Fruit fly (Drosophila melanogaster): ENCODE data around the gene CG4332.

The CG4332 gene

DNA sequence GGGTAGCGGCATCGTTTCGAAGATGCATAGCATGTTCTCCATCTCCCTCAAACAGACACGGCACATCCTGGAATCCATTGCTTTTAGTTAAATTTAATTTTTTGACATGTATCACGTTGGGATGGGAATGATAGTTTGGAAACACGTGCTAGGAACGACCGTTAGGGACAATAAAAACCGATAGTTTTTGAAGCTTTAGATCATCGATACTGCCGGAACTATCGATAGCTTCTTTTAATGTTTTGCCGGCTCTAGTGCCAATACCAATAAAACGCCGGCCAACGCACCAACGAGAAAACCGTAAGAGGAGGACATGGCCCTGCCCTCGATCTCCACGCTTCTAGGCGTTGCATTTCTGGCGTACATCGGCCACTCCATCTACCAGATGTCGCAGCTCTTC, at the start of gene CG4332, which contains the start of gene CG4318:
TSS of gene CG4332 (plus strand) at position 256 of the 400 bp plus-strand sequence.
TSS of gene CG4318 (minus strand) at position 142 of the 400 bp plus-strand sequence.
- TF ChIP-seq CTCF (optimal IDR thresholded peaks at IDR 0.05) (no peak), CG8478 (optimal IDR thresholded peaks at IDR 0.05) (no peak)

DNA sequence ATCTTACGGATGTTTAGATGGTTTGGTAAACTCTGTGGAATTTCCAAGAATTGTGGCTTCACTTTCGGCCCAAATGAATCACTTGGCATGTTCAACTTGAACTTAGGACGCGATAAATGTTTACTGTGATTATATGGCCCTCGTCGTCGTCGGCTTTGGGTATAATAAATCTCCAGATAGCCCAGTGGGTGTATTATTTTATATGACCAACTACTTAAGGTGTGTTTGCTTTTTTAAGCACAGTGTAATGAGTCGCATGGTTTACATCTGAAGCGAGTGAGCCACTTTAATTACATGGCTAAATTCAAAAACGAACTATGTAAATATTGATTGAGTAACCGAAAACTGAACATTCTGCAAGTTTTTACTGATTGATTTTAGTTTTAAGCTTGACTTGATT, 49.6 kb upstream of the CG4332 start:
- no peak for TF ChIP-seq CTCF (optimal IDR thresholded peaks at IDR 0.05)
- no peak for TF ChIP-seq CG8478 (optimal IDR thresholded peaks at IDR 0.05)

DNA sequence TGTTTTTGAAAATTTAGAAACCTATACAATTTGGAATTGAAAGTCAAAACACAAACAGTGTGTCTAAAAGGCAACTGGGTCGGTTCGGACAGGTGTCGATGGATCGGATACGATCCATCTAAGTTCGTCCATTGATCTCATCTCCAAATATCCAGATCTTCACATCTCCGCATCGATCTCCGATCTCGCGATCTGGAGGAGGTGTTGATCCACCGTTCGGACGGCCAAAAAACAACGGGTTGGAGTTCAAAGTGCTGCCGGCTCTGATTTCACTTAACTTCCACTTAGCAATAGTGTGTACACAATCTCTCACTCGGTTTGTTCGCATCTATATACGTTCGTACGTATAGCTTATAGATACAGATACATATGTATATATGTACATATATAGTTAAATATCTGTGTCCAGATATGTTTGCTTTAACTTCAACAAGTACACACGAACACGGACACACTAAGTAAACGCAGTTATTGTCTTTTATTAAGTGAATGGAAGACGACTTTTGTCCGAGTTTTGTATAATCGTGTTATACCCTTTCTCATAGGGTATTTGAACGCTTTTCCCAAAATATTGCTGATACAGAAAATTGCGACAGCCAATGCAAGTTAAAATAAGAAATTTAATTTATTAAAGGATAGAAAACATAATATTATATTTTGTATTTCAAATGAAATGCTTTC, 46.6 kb upstream of the CG4332 start, which contains the start of gene Fer3HCH:
TSS of gene Fer3HCH (minus strand) at position 51 of the 681 bp plus-strand sequence.
- TF ChIP-seq CTCF (optimal IDR thresholded peaks at IDR 0.05) (no peak), CG8478 (optimal IDR thresholded peaks at IDR 0.05) (no peak)

DNA sequence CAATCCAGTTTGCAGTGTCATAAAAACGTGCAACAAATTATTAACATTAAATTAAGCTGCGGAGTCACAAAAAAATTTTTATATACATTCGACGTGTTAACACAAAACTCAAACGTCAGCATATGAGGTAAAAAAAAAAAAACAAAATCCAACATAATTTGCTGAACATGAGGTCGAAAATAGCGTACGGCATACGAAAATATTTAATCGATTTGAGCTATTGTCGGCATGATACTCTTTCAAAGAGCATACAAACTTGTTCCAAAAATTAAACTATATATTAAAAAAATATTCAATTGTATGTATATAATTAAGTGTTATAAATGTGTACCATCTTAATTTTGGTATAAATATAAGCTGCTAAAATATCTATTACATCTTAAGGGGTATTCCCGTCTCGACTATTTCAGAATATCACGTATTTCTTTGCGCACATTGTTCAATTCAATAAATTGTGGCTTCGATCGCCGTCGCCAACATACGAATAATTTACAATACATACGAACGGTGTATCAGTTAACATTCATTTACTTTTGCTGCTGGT, 45.2 kb upstream of the CG4332 start:
- TF ChIP-seq CTCF (optimal IDR thresholded peaks at IDR 0.05) = no peak
- no peak for TF ChIP-seq CG8478 (optimal IDR thresholded peaks at IDR 0.05)

DNA sequence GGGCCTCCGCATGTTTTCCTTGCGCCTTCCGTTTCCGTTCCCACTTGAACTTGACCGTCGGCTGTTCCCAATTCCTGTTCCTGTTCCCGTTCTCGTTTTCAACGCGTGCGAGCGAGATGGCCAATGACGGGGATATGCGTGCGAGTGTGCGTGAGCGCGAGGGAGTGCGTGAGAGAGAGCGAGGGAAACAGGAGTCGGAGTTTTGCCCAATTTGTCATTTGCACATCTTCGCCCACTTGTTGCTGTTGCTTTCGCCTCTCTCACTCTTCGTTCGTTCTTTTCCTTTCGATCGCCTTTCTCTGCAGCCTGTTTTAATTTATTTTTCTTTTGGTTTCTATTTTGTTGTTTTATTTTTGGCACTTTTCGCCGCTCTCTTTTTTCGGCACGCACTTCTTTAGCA, 43.0 kb upstream of the CG4332 start:
- TF ChIP-seq CTCF (optimal IDR thresholded peaks at IDR 0.05) (no peak), CG8478 (optimal IDR thresholded peaks at IDR 0.05) (no peak)

DNA sequence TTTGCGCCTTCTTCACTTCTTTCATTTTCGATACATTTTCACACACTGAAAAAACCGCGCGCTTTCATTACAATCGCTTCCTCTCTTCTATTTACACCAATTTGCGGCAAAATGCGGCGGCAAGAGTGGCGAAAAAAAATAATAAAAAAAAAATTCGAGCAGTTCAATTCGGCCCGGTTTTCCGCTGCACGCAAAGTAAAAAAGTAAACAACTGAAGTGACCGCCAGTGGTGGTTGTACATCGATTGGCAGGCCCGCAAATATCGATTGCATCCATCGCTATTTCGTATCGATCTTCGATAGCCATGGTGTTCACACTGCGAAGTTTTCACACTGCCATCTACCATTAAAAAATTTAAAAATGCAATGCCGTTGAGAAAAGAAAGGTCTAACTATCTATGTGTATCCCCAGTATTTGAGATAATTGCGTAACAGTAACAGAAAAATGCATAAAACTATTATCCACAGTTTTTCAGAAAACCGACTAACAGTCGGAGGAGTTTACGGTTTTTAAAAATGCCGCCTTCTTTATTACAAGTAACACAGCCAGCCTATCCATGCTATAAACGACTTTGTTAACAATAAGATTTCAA, 42.5 kb upstream of the CG4332 start, which contains the start of gene Chpf:
TSS of gene Chpf (minus strand) at position 225 of the 592 bp plus-strand sequence.
- TF ChIP-seq CG8478 (optimal IDR thresholded peaks at IDR 0.05) (no peak), CTCF (optimal IDR thresholded peaks at IDR 0.05) (no peak)

DNA sequence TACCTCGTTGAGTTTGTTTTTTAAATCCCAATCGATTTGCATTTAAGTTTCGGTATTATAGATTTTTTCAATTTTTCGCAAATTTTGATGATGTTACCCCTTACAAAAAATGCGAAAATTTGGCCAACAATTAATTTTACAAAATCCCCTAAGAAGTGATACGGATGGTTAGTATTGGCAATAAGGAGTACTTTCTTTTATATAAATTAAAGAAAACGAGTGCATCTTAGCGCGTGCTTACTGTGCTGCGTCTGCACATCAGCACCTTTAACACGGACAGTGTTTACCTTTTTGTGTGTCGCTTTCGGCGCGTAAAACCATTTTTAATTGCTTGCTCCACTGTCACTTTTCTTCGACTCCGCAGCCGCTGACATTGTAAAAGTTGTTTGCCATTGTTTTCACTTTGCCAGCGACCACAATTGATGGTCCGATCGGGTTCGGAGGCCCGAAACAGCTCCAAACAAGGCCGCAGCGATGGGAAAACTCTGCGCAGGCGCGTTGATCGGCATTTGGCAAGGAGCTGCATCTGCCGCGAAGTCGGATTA, 40.9 kb upstream of the CG4332 start:
- TF ChIP-seq CG8478 (optimal IDR thresholded peaks at IDR 0.05) (no peak), CTCF (optimal IDR thresholded peaks at IDR 0.05) (no peak)

DNA sequence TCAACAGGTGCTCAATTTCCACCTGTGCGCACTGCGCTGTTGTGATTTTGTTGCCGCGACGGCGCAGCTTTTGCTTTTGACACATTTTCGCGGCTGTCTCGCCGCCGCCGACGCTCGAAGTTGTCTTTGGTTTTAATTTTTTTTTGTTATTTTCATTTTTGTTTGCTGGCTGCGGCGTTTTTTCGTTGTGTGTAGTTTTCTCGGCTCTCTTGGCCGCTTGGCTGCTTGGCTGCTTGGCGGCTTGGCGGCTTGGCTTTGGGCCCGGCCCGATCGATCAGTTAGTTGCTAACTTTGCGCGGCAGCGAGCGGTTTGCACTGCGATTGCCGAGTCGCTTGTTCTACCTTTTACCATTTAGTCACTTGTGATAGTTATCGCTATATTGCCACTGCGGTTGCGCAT, 40.0 kb upstream of the CG4332 start, which contains the start of gene CG42237:
TSS of gene CG42237 (plus strand) at position 271 of the 400 bp plus-strand sequence.
- no peak for TF ChIP-seq CG8478 (optimal IDR thresholded peaks at IDR 0.05)
- no peak for TF ChIP-seq CTCF (optimal IDR thresholded peaks at IDR 0.05)

DNA sequence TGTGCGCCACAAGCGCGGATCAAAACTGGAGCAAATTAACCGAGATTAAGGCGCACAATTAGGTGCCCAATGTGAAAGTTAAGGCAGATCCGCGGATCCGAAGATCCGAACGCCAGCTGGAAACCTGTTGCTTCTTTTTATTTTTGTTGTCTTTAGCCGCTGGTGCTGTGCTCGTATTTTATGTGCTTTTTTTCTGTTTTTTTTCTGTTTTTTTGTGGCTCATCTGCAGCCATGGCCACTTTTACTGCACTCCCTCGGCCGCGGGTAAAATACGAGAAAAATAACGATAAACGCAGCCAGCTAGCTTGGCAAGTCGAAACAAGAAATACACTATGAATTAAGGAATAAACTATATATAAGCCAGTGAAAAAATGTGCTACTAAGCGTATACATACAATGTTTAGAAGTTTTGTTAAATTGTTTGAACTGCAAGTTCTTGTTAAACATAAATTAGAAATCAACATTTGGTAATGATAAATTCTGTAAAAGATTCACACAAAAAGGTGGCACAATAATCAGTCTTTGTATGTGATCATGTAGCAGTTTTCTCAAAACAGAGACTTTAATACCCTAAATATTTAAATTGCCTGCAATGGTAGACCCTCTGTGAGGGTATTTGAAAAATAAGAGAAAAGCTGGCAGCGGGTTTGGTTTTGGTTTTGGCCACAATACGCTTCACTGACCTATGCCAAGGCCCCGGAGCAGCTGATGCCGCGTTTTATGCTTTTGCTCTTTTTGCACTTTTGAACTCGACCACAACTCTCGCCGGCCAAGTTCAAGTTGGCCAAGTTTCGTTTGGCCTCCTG, 38.2 kb upstream of the CG4332 start:
- TF ChIP-seq CG8478 (optimal IDR thresholded peaks at IDR 0.05) (no peak), CTCF (optimal IDR thresholded peaks at IDR 0.05) (no peak)

DNA sequence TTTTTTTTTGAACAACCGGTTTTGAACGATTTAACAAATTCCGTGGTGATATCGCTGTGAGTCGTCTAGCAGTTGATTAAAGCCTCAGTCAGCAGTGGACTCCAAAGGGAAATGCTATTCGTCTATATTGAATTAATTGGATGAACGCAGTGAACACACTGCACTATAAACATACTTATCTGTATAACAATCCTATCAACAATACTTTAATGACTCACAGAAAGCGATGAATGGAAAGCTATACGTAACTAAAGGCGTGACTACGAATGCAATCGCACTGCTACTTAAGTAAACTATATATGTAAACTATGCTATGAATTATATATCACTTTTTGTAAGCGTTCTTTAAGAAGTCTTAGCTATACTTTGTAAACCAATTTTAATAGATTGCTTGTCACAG, 29.3 kb upstream of the CG4332 start:
- TF ChIP-seq CTCF (optimal IDR thresholded peaks at IDR 0.05) (no peak), CG8478 (optimal IDR thresholded peaks at IDR 0.05) (no peak)

DNA sequence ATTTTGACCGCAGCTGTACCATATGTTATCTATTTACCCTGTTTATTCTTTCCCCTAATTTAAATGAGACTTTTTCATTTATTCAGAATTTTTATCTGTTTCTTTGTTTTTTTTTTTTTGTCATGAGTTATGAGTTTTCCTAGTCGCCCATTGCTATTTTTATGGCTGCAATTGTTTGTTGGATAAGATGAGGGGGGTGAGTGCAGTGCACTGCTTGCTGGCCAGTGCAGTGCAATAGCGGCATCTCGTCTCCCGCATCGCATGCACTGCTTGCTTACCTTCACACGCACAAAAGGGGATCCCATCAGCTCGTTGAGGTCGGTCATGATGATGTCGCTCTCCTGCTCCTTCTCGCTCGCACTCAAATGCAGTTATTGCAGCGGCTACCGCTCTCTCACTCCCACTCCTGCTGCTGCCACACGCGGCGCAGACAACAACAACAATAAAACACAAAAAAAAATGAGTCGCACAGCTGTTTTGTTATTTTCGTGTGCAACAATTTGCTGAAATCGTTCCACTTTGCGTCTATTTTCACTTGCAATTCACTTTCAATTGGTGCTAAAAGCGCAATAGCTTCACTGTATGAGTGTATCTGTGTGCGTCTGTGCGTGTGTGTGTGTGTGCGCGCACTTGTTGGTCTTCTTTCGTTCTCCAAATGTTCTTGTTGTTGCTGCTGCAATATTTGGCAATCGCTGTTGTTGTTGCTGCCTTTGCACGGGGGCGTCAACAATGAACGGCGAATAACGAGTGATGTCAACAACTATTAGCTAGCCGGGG, 26.7 kb upstream of the CG4332 start:
- no peak for TF ChIP-seq CTCF (optimal IDR thresholded peaks at IDR 0.05)
- TF ChIP-seq CG8478 (optimal IDR thresholded peaks at IDR 0.05) = no peak

DNA sequence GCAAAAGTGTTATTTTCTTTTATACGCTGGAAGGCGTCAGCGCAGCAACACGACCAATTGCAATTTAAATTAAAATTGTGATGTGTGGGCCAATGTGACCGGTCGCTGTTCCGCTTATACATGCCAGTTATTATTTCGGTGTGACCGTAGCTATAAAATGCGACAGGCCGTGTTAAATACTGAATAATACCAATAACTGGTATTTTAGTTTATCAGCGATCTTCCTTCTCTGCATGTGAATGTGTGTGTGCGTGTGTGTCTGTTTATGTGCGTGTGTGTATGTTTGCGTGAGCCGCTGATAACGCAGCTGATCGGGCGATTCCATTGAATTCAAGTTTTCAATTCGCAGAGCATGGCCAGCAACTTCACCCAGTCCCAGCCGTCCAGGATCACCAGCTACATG, 26.1 kb upstream of the CG4332 start, which contains the start of the genes CG32638, CG15717 and MFS10:
TSS of gene CG32638 (minus strand) at position 45 of the 403 bp plus-strand sequence.
TSS of gene CG15717 (plus strand) at position 203 of the 403 bp plus-strand sequence.
TSS of gene MFS10 (plus strand) at position 269 of the 403 bp plus-strand sequence.
- TF ChIP-seq CG8478 (optimal IDR thresholded peaks at IDR 0.05) = no peak
- peak in 1 of 2 experiments; percentile 12 for TF ChIP-seq CTCF (optimal IDR thresholded peaks at IDR 0.05)

DNA sequence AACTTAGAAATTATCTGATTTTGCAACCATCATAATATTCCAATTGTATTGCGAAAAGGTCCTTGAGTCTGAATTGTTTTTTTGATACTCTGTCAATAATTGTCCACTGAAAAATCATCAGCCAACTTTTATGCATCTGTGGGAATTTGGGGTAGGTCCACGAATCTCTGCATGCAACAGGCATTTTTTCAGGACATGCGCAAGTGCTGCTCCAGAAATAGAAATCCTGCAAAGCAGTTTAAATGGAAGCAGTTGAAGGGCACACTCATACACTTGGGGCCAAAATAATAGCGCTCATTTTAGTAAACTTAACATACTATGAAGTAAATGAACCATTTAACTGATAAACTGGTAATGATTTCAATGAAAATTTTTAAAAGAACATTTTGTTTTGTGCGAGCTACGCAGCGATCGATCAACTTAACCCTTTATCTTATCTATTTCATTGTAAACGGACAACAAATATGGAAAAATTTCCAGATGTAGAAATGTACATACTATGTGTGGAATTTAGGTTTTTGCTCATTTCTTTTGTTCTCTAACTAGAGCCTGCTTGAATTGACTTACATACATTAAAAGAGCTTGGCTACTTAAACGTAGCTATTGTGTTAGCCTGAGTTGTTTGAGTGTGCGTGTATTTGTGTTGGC, 24.5 kb upstream of the CG4332 start:
- TF ChIP-seq CG8478 (optimal IDR thresholded peaks at IDR 0.05) (no peak), CTCF (optimal IDR thresholded peaks at IDR 0.05) (no peak)
